Worm (Caenorhabditis elegans) whole organism, L2 larva: ENCODE data around the gene Y46G5A.39.

Source experiments
- Y55F3AM.14 ChIP-seq: fragments of 200-800 bp; sonication (Bioruptor generic); optimal IDR thresholded peaks from 2 replicates; lab custom pipeline; 2018; ENCODE audit warnings: mild to moderate bottlenecking, missing genetic modification characterization, missing compliant biosample characterization
- ama-1 ChIP-seq: fragments of 150-350 bp; optimal IDR thresholded peaks from 2 replicates; lab custom pipeline; 2018; ENCODE audit warnings: inconsistent platforms
- blmp-1 ChIP-seq: sonication (generic microtip); optimal IDR thresholded peaks from 2 replicates; lab custom pipeline; 2017; ENCODE audit warnings: missing genetic modification characterization, mild to moderate bottlenecking, missing compliant biosample characterization, antibody characterized with exemption, moderate library complexity; ENCODE audit not compliant: insufficient read depth
- dmd-4 ChIP-seq: sonication (generic microtip); optimal IDR thresholded peaks from 2 replicates; lab custom pipeline; 2017; ENCODE audit warnings: missing biosample characterization, missing genetic modification characterization
- lin-13 ChIP-seq: fragments of 150-350 bp; optimal IDR thresholded peaks from 2 replicates; lab custom pipeline; 2014; ENCODE audit warnings: missing biosample characterization, missing genetic modification reagents, missing genetic modification characterization
- mdl-1 ChIP-seq, 2 experiments: fragments of 150-350 bp in 1 of 2; sonication (generic microtip) in 1 of 2; optimal IDR thresholded peaks; 2 replicates each; lab custom pipeline; 2017; ENCODE audit warnings: missing biosample characterization in 2 of 2, missing genetic modification characterization in 2 of 2
- nhr-10 ChIP-seq: sonication (generic microtip); optimal IDR thresholded peaks from 2 replicates; lab custom pipeline; 2017; ENCODE audit warnings: missing biosample characterization, missing genetic modification characterization
- nhr-11 ChIP-seq: fragments of 150-350 bp; optimal IDR thresholded peaks from 2 replicates; lab custom pipeline; 2014; ENCODE audit warnings: missing biosample characterization, missing genetic modification characterization
- skn-1 ChIP-seq: sonication (generic microtip); optimal IDR thresholded peaks from 2 replicates; lab custom pipeline; 2017; ENCODE audit warnings: missing biosample characterization, missing genetic modification characterization
- unc-55 ChIP-seq: fragments of 150-350 bp; sonication (generic microtip); optimal IDR thresholded peaks from 3 replicates; lab custom pipeline; 2014; ENCODE audit warnings: missing biosample characterization, missing genetic modification reagents, missing genetic modification characterization
- unc-62 ChIP-seq: fragments of 150-350 bp; optimal IDR thresholded peaks from 2 replicates; lab custom pipeline; 2014; ENCODE audit warnings: missing biosample characterization, missing genetic modification reagents, missing genetic modification characterization

ce11 chrII:12722049-12722448 is 31.6 kb downstream of the Y46G5A.39 start:
- TF ChIP-seq ama-1 (lab: Kevin White, UChicago) (no peak), lin-13 (GFP tag; lab: Kevin White, UChicago) (no peak), unc-62 (GFP tag; lab: Kevin White, UChicago) (no peak), nhr-10 (tag; lab: Kevin White, UChicago) (no peak), skn-1 (no peak), unc-55 (no peak), dmd-4 (tag; lab: Kevin White, UChicago) (no peak), nhr-11 (tag; lab: Kevin White, UChicago) (no peak), mdl-1 (tag; optimal IDR thresholded peaks at IDR 0.05; lab: Kevin White, UChicago) (no peak), Y55F3AM.14 (GFP tag; lab: Kevin White, UChicago) (no peak), blmp-1 (tag; lab: Kevin White, UChicago) (no peak)
